Worm (Caenorhabditis elegans) whole organism, mixed stage, embryonic: ENCODE results near the gene ras-2.
A peak's percentile ranks its signal among the peaks of the same experiment; 100 is the strongest.

Experiments used
- M03D4.4 ChIP-seq: sonication (generic microtip); optimal IDR thresholded peaks from 2 replicates; lab custom pipeline; 2017; ENCODE audit warnings: mild to moderate bottlenecking, missing genetic modification characterization, missing compliant biosample characterization
- bed-3 ChIP-seq: fragments of 200-800 bp; sonication (Bioruptor generic); optimal IDR thresholded peaks from 3 replicates; lab custom pipeline; 2018; ENCODE audit warnings: mild to moderate bottlenecking, missing genetic modification characterization, moderate library complexity, missing compliant biosample characterization
- blmp-1 ChIP-seq: fragments of 150-350 bp; optimal IDR thresholded peaks from 2 replicates; lab custom pipeline; 2014; ENCODE audit warnings: missing biosample characterization, missing genetic modification characterization
- ceh-43 ChIP-seq: fragments of 200-800 bp; sonication (Bioruptor generic); optimal IDR thresholded peaks from 2 replicates; lab custom pipeline; 2018; ENCODE audit warnings: mild to moderate bottlenecking, missing genetic modification characterization, moderate library complexity, missing compliant biosample characterization
- ceh-83 ChIP-seq: fragments of 200-800 bp; sonication (Bioruptor generic); optimal IDR thresholded peaks from 2 replicates; lab custom pipeline; 2018; ENCODE audit warnings: mild to moderate bottlenecking, missing genetic modification characterization, missing compliant biosample characterization
- ces-1 ChIP-seq: fragments of 150-350 bp; optimal IDR thresholded peaks from 2 replicates; lab custom pipeline; 2014; ENCODE audit warnings: missing biosample characterization, missing genetic modification reagents, missing genetic modification characterization
- cnd-1 ChIP-seq: fragments of 200-800 bp; sonication (Bioruptor generic); optimal IDR thresholded peaks from 2 replicates; lab custom pipeline; 2018; ENCODE audit warnings: mild to moderate bottlenecking, missing genetic modification characterization, missing compliant biosample characterization
- drap-1 ChIP-seq: fragments of 200-800 bp; sonication (Bioruptor generic); optimal IDR thresholded peaks from 3 replicates; lab custom pipeline; 2018; ENCODE audit warnings: mild to moderate bottlenecking, missing genetic modification characterization, missing compliant biosample characterization
- elt-1 ChIP-seq: sonication (generic microtip); optimal IDR thresholded peaks from 2 replicates; lab custom pipeline; 2017; ENCODE audit warnings: missing genetic modification characterization, mild to moderate bottlenecking, missing compliant biosample characterization, antibody characterized with exemption, moderate library complexity, borderline replicate concordance; ENCODE audit not compliant: insufficient read depth
- elt-3 ChIP-seq: fragments of 150-350 bp; optimal IDR thresholded peaks from 2 replicates; lab custom pipeline; 2014; ENCODE audit warnings: missing biosample characterization, missing genetic modification characterization
- flh-1 ChIP-seq: fragments of 200-800 bp; sonication (Bioruptor generic); optimal IDR thresholded peaks from 2 replicates; lab custom pipeline; 2018; ENCODE audit warnings: mild to moderate bottlenecking, missing genetic modification characterization, moderate library complexity, missing compliant biosample characterization
- ham-2 ChIP-seq: fragments of 200-800 bp; sonication (Bioruptor generic); optimal IDR thresholded peaks from 2 replicates; lab custom pipeline; 2018; ENCODE audit warnings: mild to moderate bottlenecking, missing genetic modification characterization, missing compliant biosample characterization
- hlh-1 ChIP-seq: fragments of 150-350 bp; optimal IDR thresholded peaks from 2 replicates; lab custom pipeline; 2014; ENCODE audit warnings: missing biosample characterization, missing genetic modification reagents, missing genetic modification characterization
- lin-13 ChIP-seq: fragments of 150-350 bp; optimal IDR thresholded peaks from 2 replicates; lab custom pipeline; 2014; ENCODE audit warnings: missing biosample characterization, missing genetic modification characterization
- lin-32 ChIP-seq: fragments of 200-800 bp; sonication (Bioruptor generic); optimal IDR thresholded peaks from 2 replicates; lab custom pipeline; 2018; ENCODE audit warnings: mild to moderate bottlenecking, missing genetic modification characterization, missing compliant biosample characterization
- lsy-2 ChIP-seq: fragments of 150-350 bp; optimal IDR thresholded peaks from 2 replicates; lab custom pipeline; 2014; ENCODE audit warnings: missing biosample characterization, missing genetic modification characterization
- mab-5 ChIP-seq: fragments of 150-350 bp; optimal IDR thresholded peaks from 2 replicates; lab custom pipeline; 2014; ENCODE audit warnings: missing biosample characterization, missing genetic modification characterization
- mep-1 ChIP-seq: fragments of 150-350 bp; optimal IDR thresholded peaks from 2 replicates; lab custom pipeline; 2017; ENCODE audit warnings: missing biosample characterization, missing genetic modification reagents, missing genetic modification characterization, inconsistent platforms
- mls-2 ChIP-seq: sonication (generic microtip); optimal IDR thresholded peaks from 2 replicates; lab custom pipeline; 2016; ENCODE audit warnings: mild to moderate bottlenecking, missing genetic modification characterization, moderate library complexity, missing compliant biosample characterization
- nhr-12 ChIP-seq: fragments of 150-350 bp; optimal IDR thresholded peaks from 2 replicates; lab custom pipeline; 2014; ENCODE audit warnings: missing biosample characterization, missing genetic modification characterization
- nhr-2 ChIP-seq: fragments of 150-350 bp; optimal IDR thresholded peaks from 2 replicates; lab custom pipeline; 2014; ENCODE audit warnings: missing biosample characterization, missing genetic modification characterization
- nhr-237 ChIP-seq: fragments of 150-350 bp; optimal IDR thresholded peaks from 2 replicates; lab custom pipeline; 2014; ENCODE audit warnings: missing biosample characterization, missing genetic modification characterization
- pha-4 ChIP-seq: fragments of 150-350 bp; optimal IDR thresholded peaks from 2 replicates; lab custom pipeline; 2018; ENCODE audit warnings: missing biosample characterization, missing genetic modification reagents, missing genetic modification characterization
- sem-2 ChIP-seq: fragments of 200-800 bp; sonication (Bioruptor generic); optimal IDR thresholded peaks from 2 replicates; lab custom pipeline; 2018; ENCODE audit warnings: mild to moderate bottlenecking, missing genetic modification characterization, missing compliant biosample characterization
- sptf-1 ChIP-seq: sonication (generic microtip); optimal IDR thresholded peaks from 2 replicates; lab custom pipeline; 2017; ENCODE audit warnings: mild to moderate bottlenecking, missing genetic modification characterization, moderate library complexity, missing compliant biosample characterization
- tbx-8 ChIP-seq: fragments of 200-800 bp; sonication (Bioruptor generic); optimal IDR thresholded peaks from 2 replicates; lab custom pipeline; 2018; ENCODE audit warnings: mild to moderate bottlenecking, missing genetic modification characterization, moderate library complexity, missing compliant biosample characterization
- unc-120 ChIP-seq: sonication (generic microtip); optimal IDR thresholded peaks from 2 replicates; lab custom pipeline; 2017; ENCODE audit warnings: missing genetic modification characterization, missing compliant biosample characterization; ENCODE audit not compliant: poor library complexity, severe bottlenecking
- unc-39 ChIP-seq: fragments of 150-350 bp; optimal IDR thresholded peaks from 2 replicates; lab custom pipeline; 2014; ENCODE audit warnings: missing biosample characterization, missing genetic modification characterization
- unc-62 ChIP-seq: fragments of 150-350 bp; optimal IDR thresholded peaks from 2 replicates; lab custom pipeline; 2014; ENCODE audit warnings: missing biosample characterization, missing genetic modification reagents, missing genetic modification characterization
- zip-8 ChIP-seq: fragments of 150-350 bp; optimal IDR thresholded peaks from 2 replicates; lab custom pipeline; 2014; ENCODE audit warnings: missing biosample characterization, missing genetic modification characterization

Gene ras-2

ce11 chrIII:4695057-4695456 lies 44.8 kb downstream of the ras-2 start, which contains the start of gene T04A8.7:
Gene T04A8.7 (plus strand): TSS chrIII:4695357.
- TF ChIP-seq unc-62 (GFP tag; lab: Kevin White, UChicago) (no peak), lin-13 (no peak), cnd-1 (tag; lab: Kevin White, UChicago) (no peak), blmp-1 (tag; lab: Kevin White, UChicago) (no peak), drap-1 (no peak)

ce11 chrIII:4693695-4694094 lies 46.2 kb downstream of the ras-2 start, which contains the start of gene T04A8.8:
Gene T04A8.8 (plus strand): TSS chrIII:4693995.
- TF ChIP-seq nhr-2 (tag; lab: Kevin White, UChicago), result no peak
- no peak for TF ChIP-seq unc-62 (GFP tag; lab: Kevin White, UChicago)
- TF ChIP-seq nhr-12 (tag; lab: Kevin White, UChicago), result no peak
- no peak for TF ChIP-seq M03D4.4 (tag; lab: Kevin White, UChicago)
- no peak for TF ChIP-seq ceh-83
- no peak for TF ChIP-seq lin-13
- no peak for TF ChIP-seq sem-2 (GFP tag; lab: Kevin White, UChicago)
- TF ChIP-seq unc-120 (tag; lab: Kevin White, UChicago), result no peak
- TF ChIP-seq bed-3 (GFP tag; lab: Kevin White, UChicago), result no peak
- no peak for TF ChIP-seq sptf-1 (tag; lab: Kevin White, UChicago)
- TF ChIP-seq nhr-237 (tag; lab: Kevin White, UChicago), result no peak
- TF ChIP-seq lin-32 (GFP tag; lab: Kevin White, UChicago), result no peak

ce11 chrIII:4693281-4693680 lies 46.6 kb downstream of the ras-2 start, which contains the start of gene nifk-1:
Gene nifk-1 (minus strand): TSS chrIII:4693307.
- TF ChIP-seq lin-32 (GFP tag; lab: Kevin White, UChicago), result no peak
- TF ChIP-seq pha-4 (tag; lab: Kevin White, UChicago), result no peak
- no peak for TF ChIP-seq cnd-1 (tag; lab: Kevin White, UChicago)
- TF ChIP-seq bed-3 (GFP tag; lab: Kevin White, UChicago), result no peak
- TF ChIP-seq ham-2, result no peak
- TF ChIP-seq nhr-237 (tag; lab: Kevin White, UChicago), result peak; percentile 7
- TF ChIP-seq lsy-2, result peak; percentile 55
- peak; percentile 74 for TF ChIP-seq mep-1 (tag; lab: Kevin White, UChicago)
- TF ChIP-seq, all 35 proteins: peak for 3

- TF ChIP-seq ces-1 (GFP tag; lab: Kevin White, UChicago), result no peak
- TF ChIP-seq bed-3 (GFP tag; lab: Kevin White, UChicago), result peak; percentile 77
- TF ChIP-seq sem-2 (GFP tag; lab: Kevin White, UChicago), result peak; percentile 78
- TF ChIP-seq elt-1 (tag; lab: Kevin White, UChicago), result no peak
- TF ChIP-seq elt-3 (tag; lab: Kevin White, UChicago), result no peak
- no peak for TF ChIP-seq zip-8
- peak; percentile 78 for TF ChIP-seq ceh-43 (GFP tag; lab: Kevin White, UChicago)
- TF ChIP-seq ham-2, result peak; percentile 82
- TF ChIP-seq hlh-1 (tag; lab: Kevin White, UChicago), result peak; percentile 30
- no peak for TF ChIP-seq lsy-2
- TF ChIP-seq unc-120 (tag; lab: Kevin White, UChicago), result peak; percentile 71
- TF ChIP-seq unc-62 (GFP tag; lab: Kevin White, UChicago), result no peak
- TF ChIP-seq nhr-12 (tag; lab: Kevin White, UChicago), result peak; percentile 26
- peak; percentile 72 for TF ChIP-seq flh-1 (GFP tag; lab: Kevin White, UChicago)
- TF ChIP-seq drap-1, result peak; percentile 89
- peak; percentile 87 for TF ChIP-seq sptf-1 (tag; lab: Kevin White, UChicago)
- peak; percentile 38 for TF ChIP-seq lin-13
- peak; percentile 85 for TF ChIP-seq ceh-83
- TF ChIP-seq unc-39, result no peak
- peak; percentile 87 for TF ChIP-seq M03D4.4 (tag; lab: Kevin White, UChicago)
- peak; percentile 50 for TF ChIP-seq pha-4 (tag; lab: Kevin White, UChicago)
- peak; percentile 81 for TF ChIP-seq lin-32 (GFP tag; lab: Kevin White, UChicago)
- TF ChIP-seq nhr-2 (tag; lab: Kevin White, UChicago), result no peak
- peak; percentile 93 for TF ChIP-seq cnd-1 (tag; lab: Kevin White, UChicago)
- TF ChIP-seq mab-5 (tag; lab: Kevin White, UChicago), result no peak
- TF ChIP-seq mep-1 (tag; lab: Kevin White, UChicago), result peak; percentile 41
- peak; percentile 85 for TF ChIP-seq mls-2
- peak; percentile 57 for TF ChIP-seq tbx-8 (GFP tag; lab: Kevin White, UChicago)
Measured at ce11 chrIII:4689595-4689994, 50.3 kb downstream of the ras-2 start.
